Fruit fly (Drosophila melanogaster): ENCODE data around the gene CG33557.

DNA sequence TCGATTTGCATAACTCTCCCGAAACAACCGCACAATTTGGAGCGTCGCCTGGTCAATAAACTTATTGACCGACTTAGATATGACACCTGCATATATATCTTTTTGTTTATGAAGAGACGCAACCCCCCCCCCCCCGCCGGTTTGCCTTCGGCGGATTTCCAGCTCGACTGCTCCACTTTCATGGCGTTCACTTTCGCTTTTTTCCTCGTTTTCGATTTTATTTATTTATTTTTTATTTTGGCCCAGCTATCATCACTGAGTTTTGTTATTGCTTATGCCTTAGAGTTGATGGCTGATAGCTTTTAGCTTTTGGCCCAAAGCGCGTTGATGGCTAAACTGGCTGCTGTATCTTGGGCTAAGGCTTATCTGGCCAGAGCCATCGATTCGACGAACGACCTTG is 33.0 kb upstream of the CG33557 start:
- TF ChIP-seq Sin3A (optimal IDR thresholded peaks at IDR 0.05) (no peak), Myc (optimal IDR thresholded peaks at IDR 0.05) (no peak), psq (optimal IDR thresholded peaks at IDR 0.05) (no peak)
